Worm (Caenorhabditis elegans) whole organism, young adult: ENCODE results near the gene clec-2.

Experiments used
- C06A6.2 ChIP-seq: fragments of 200-800 bp; sonication (Bioruptor generic); conservative IDR thresholded peaks from 2 replicates; pipeline ENCODE4 v1.3.6; 2022; ENCODE audit warnings: missing genetic modification characterization, missing compliant biosample characterization
- akir-1 ChIP-seq: fragments of 200-800 bp; sonication (Bioruptor generic); optimal IDR thresholded peaks from 2 replicates; lab custom pipeline; 2018; ENCODE audit warnings: mild to moderate bottlenecking, missing genetic modification characterization, moderate library complexity, missing compliant biosample characterization
- aptf-2 ChIP-seq: fragments of 200-800 bp; sonication (Bioruptor generic); conservative IDR thresholded peaks from 2 replicates; pipeline ENCODE4 v1.3.6; 2022; ENCODE audit warnings: missing genetic modification reagents, missing genetic modification characterization, missing compliant biosample characterization
- atf-7 ChIP-seq: sonication (generic microtip); optimal IDR thresholded peaks from 2 replicates; lab custom pipeline; 2017; ENCODE audit warnings: mild to moderate bottlenecking, missing genetic modification characterization, missing compliant biosample characterization
- attf-5 ChIP-seq: fragments of 200-800 bp; sonication (Bioruptor generic); optimal IDR thresholded peaks from 2 replicates; lab custom pipeline; 2018; ENCODE audit warnings: mild to moderate bottlenecking, missing genetic modification characterization, missing compliant biosample characterization
- bed-2 ChIP-seq: fragments of 200-800 bp; sonication (Bioruptor generic); IDR thresholded peaks from 2 replicates; pipeline ENCODE4 v1.3.6; 2022; ENCODE audit warnings: missing genetic modification reagents, missing genetic modification characterization, missing compliant biosample characterization
- cebp-1 ChIP-seq, 2 experiments: fragments of 200-800 bp in 1 of 2; sonication (Bioruptor generic) in 1 of 2; sonication (generic microtip) in 1 of 2; IDR thresholded peaks in 1 of 2; optimal IDR thresholded peaks in 1 of 2; 2 replicates each; pipeline versions ENCODE4 v1.3.6 to Lab custom; 2017 to 2022; ENCODE audit warnings: missing compliant biosample characterization in 2 of 2, missing genetic modification characterization in 2 of 2, mild to moderate bottlenecking in 1 of 2, missing genetic modification reagents in 1 of 2, moderate library complexity in 1 of 2
- cebp-2 ChIP-seq: fragments of 200-800 bp; sonication (Bioruptor generic); IDR thresholded peaks from 2 replicates; pipeline ENCODE4 v1.3.6; 2022; ENCODE audit warnings: missing genetic modification characterization, missing compliant biosample characterization
- ceh-27 ChIP-seq: fragments of 200-800 bp; sonication (Bioruptor generic); optimal IDR thresholded peaks from 2 replicates; lab custom pipeline; 2018; ENCODE audit warnings: mild to moderate bottlenecking, missing genetic modification characterization, moderate library complexity, missing compliant biosample characterization
- ceh-40 ChIP-seq: fragments of 200-800 bp; sonication (Bioruptor generic); IDR thresholded peaks from 2 replicates; pipeline ENCODE4 v1.3.6; 2022; ENCODE audit warnings: missing genetic modification characterization, missing compliant biosample characterization
- dox-1 ChIP-seq: fragments of 200-800 bp; sonication (Bioruptor generic); IDR thresholded peaks from 2 replicates; pipeline ENCODE4 v1.3.6; 2022; ENCODE audit warnings: missing genetic modification reagents, missing genetic modification characterization, missing compliant biosample characterization
- dpff-1 ChIP-seq: sonication (generic microtip); optimal IDR thresholded peaks from 2 replicates; lab custom pipeline; 2017; ENCODE audit warnings: mild to moderate bottlenecking, missing genetic modification characterization, missing compliant biosample characterization
- dpl-1 ChIP-seq: fragments of 150-350 bp; optimal IDR thresholded peaks from 2 replicates; lab custom pipeline; 2014; ENCODE audit warnings: missing biosample characterization, missing genetic modification reagents, missing genetic modification characterization
- efl-1 ChIP-seq: fragments of 150-350 bp; optimal IDR thresholded peaks from 2 replicates; lab custom pipeline; 2014; ENCODE audit warnings: missing biosample characterization, missing genetic modification reagents, missing genetic modification characterization
- egl-18 ChIP-seq: fragments of 200-800 bp; sonication (Bioruptor generic); IDR thresholded peaks from 2 replicates; pipeline ENCODE4 v1.3.6; 2022; ENCODE audit warnings: missing genetic modification reagents, missing genetic modification characterization, missing compliant biosample characterization
- egrh-3 ChIP-seq: fragments of 200-800 bp; sonication (Bioruptor generic); IDR thresholded peaks from 2 replicates; pipeline ENCODE4 v1.3.6; 2022; ENCODE audit warnings: missing genetic modification reagents, missing genetic modification characterization, missing compliant biosample characterization
- him-1 ChIP-seq: sonication (generic microtip); optimal IDR thresholded peaks from 2 replicates; lab custom pipeline; 2016; ENCODE audit warnings: missing genotype, missing genetic modification reagents, missing genetic modification characterization, missing compliant biosample characterization
- hmg-1.2 ChIP-seq: fragments of 200-800 bp; sonication (Bioruptor generic); IDR thresholded peaks from 2 replicates; pipeline ENCODE4 v1.3.6; 2022; ENCODE audit warnings: missing genetic modification reagents, missing genetic modification characterization, missing compliant biosample characterization
- hmg-20 ChIP-seq: fragments of 200-800 bp; sonication (Bioruptor generic); IDR thresholded peaks from 2 replicates; pipeline ENCODE4 v1.3.6; 2022; ENCODE audit warnings: missing genetic modification reagents, missing genetic modification characterization, missing compliant biosample characterization
- hsf-1 ChIP-seq: fragments of 200-800 bp; sonication (Bioruptor generic); IDR thresholded peaks from 2 replicates; pipeline ENCODE4 v1.3.6; 2022; ENCODE audit warnings: missing genetic modification reagents, missing genetic modification characterization, missing compliant biosample characterization
- lag-1 ChIP-seq: fragments of 200-800 bp; sonication (Bioruptor generic); IDR thresholded peaks from 2 replicates; pipeline ENCODE4 v1.3.6; 2022; ENCODE audit warnings: missing genetic modification reagents, missing genetic modification characterization, missing compliant biosample characterization
- let-607 ChIP-seq, 2 experiments: fragments of 200-800 bp in 1 of 2; sonication (Bioruptor generic) in 1 of 2; sonication (generic microtip) in 1 of 2; optimal IDR thresholded peaks; 2 replicates each; lab custom pipeline; 2016 to 2018; ENCODE audit warnings: mild to moderate bottlenecking in 2 of 2, missing compliant biosample characterization in 2 of 2, missing genetic modification characterization in 2 of 2, moderate library complexity in 2 of 2, missing genotype in 1 of 2
- lin-26 ChIP-seq: fragments of 200-800 bp; sonication (Bioruptor generic); IDR thresholded peaks from 2 replicates; pipeline ENCODE4 v1.3.6; 2022; ENCODE audit warnings: missing genetic modification reagents, missing genetic modification characterization, missing compliant biosample characterization
- lin-35 ChIP-seq, 3 experiments: fragments of 150-350 bp in 2 of 3; sonication (generic microtip) in 1 of 3; optimal IDR thresholded peaks; 2 replicates each; lab custom pipeline; 2014 to 2018; ENCODE audit warnings: missing biosample characterization in 3 of 3, missing genetic modification characterization in 3 of 3, missing genetic modification reagents in 3 of 3
- lin-40 ChIP-seq: sonication (generic microtip); optimal IDR thresholded peaks from 2 replicates; lab custom pipeline; 2016; ENCODE audit warnings: missing genetic modification characterization, mild to moderate bottlenecking, missing compliant biosample characterization, missing genotype, missing genetic modification reagents
- lsl-1 ChIP-seq: fragments of 200-800 bp; sonication (Bioruptor generic); optimal IDR thresholded peaks from 2 replicates; lab custom pipeline; 2018; ENCODE audit warnings: mild to moderate bottlenecking, missing genetic modification characterization, moderate library complexity, missing compliant biosample characterization
- madf-6 ChIP-seq: fragments of 200-800 bp; sonication (Bioruptor generic); IDR thresholded peaks from 2 replicates; pipeline ENCODE4 v1.3.6; 2022; ENCODE audit warnings: missing genetic modification reagents, missing genetic modification characterization, missing compliant biosample characterization
- madf-8 ChIP-seq: fragments of 200-800 bp; sonication (Bioruptor generic); conservative IDR thresholded peaks from 2 replicates; pipeline ENCODE4 v1.3.6; 2022; ENCODE audit warnings: missing genetic modification reagents, missing genetic modification characterization, missing compliant biosample characterization
- mcd-1 ChIP-seq: fragments of 200-800 bp; sonication (Bioruptor generic); IDR thresholded peaks from 2 replicates; pipeline ENCODE4 v1.3.6; 2022; ENCODE audit warnings: missing genetic modification reagents, missing genetic modification characterization, missing compliant biosample characterization
- nfyb-1 ChIP-seq: fragments of 200-800 bp; sonication (Bioruptor generic); IDR thresholded peaks from 2 replicates; pipeline ENCODE4 v1.3.6; 2022; ENCODE audit warnings: missing genetic modification reagents, missing genetic modification characterization, missing compliant biosample characterization
- nhr-80 ChIP-seq: sonication (generic microtip); optimal IDR thresholded peaks from 2 replicates; lab custom pipeline; 2016; ENCODE audit warnings: missing genetic modification characterization, missing compliant biosample characterization
- nhr-90 ChIP-seq: sonication (generic microtip); optimal IDR thresholded peaks from 2 replicates; lab custom pipeline; 2016; ENCODE audit warnings: missing genotype, mild to moderate bottlenecking, missing genetic modification characterization, missing compliant biosample characterization
- pha-4 ChIP-seq: fragments of 150-350 bp; sonication (generic microtip); optimal IDR thresholded peaks from 2 replicates; lab custom pipeline; 2014; ENCODE audit warnings: missing biosample characterization, missing genetic modification reagents, missing genetic modification characterization
- sdz-38 ChIP-seq: sonication (generic microtip); optimal IDR thresholded peaks from 2 replicates; lab custom pipeline; 2016; ENCODE audit warnings: missing genotype, missing genetic modification characterization, missing compliant biosample characterization
- snpc-3.4 ChIP-seq: sonication (generic microtip); optimal IDR thresholded peaks from 2 replicates; lab custom pipeline; 2017; ENCODE audit warnings: missing genetic modification characterization, mild to moderate bottlenecking, missing compliant biosample characterization, antibody characterized with exemption, moderate library complexity, missing genotype, missing genetic modification reagents
- sptf-2 ChIP-seq: fragments of 200-800 bp; sonication (Bioruptor generic); optimal IDR thresholded peaks from 2 replicates; lab custom pipeline; 2018; ENCODE audit warnings: mild to moderate bottlenecking, missing genetic modification characterization, missing compliant biosample characterization
- zfh-2 ChIP-seq: fragments of 200-800 bp; sonication (Bioruptor generic); conservative IDR thresholded peaks from 2 replicates; pipeline ENCODE4 v1.3.6; 2022; ENCODE audit warnings: missing genetic modification reagents, missing genetic modification characterization, missing compliant biosample characterization
- ztf-6 ChIP-seq: fragments of 200-800 bp; sonication (Bioruptor generic); IDR thresholded peaks from 2 replicates; pipeline ENCODE4 v1.3.6; 2022; ENCODE audit warnings: missing genetic modification reagents, missing genetic modification characterization, missing compliant biosample characterization

Gene clec-2

ce11 chrII:3055531-3055930, 32.3 kb upstream of the clec-2 start:
- TF ChIP-seq lag-1 (GFP tag; lab: Robert Waterston, UW) (0 out of 2 replicates have a peak, but pooled peaks have one; percentile 19), nhr-90 (tag; lab: Kevin White, UChicago) (no peak), snpc-3.4 (tag; lab: Kevin White, UChicago) (no peak), attf-5 (peak; percentile 23), sptf-2 (GFP tag; lab: Kevin White, UChicago) (no peak), mcd-1 (GFP tag; lab: Robert Waterston, UW) (peak; percentile 37; the same call in 1 of the 2 replicates), akir-1 (GFP tag; lab: Kevin White, UChicago) (no peak), nfyb-1 (GFP tag; lab: Robert Waterston, UW) (no peak), madf-8 (GFP tag; lab: Robert Waterston, UW) (0 out of 2 replicates have a peak, but pooled peaks have one; percentile 21), egrh-3 (GFP tag; lab: Robert Waterston, UW) (peak; percentile 89), dpff-1 (no peak), egl-18 (GFP tag; lab: Robert Waterston, UW) (0 out of 2 replicates have a peak, but pooled peaks have one; percentile 29), hmg-1.2 (GFP tag; lab: Robert Waterston, UW) (peak; percentile 33; the same call in 1 of the 2 replicates), cebp-1 (GFP tag; IDR thresholded peaks at IDR 0.05; lab: Robert Waterston, UW) (no peak), cebp-1 (tag; optimal IDR thresholded peaks at IDR 0.05; lab: Kevin White, UChicago) (peak; percentile 52), zfh-2 (GFP tag; lab: Robert Waterston, UW) (peak; percentile 96), ceh-27 (GFP tag; lab: Kevin White, UChicago) (peak; percentile 18), him-1 (tag; lab: Kevin White, UChicago) (no peak), nhr-80 (tag; lab: Kevin White, UChicago) (peak; percentile 20), pha-4 (tag; lab: Kevin White, UChicago) (no peak)

- TF ChIP-seq mcd-1 (GFP tag; lab: Robert Waterston, UW) (0 out of 2 replicates have a peak, but pooled peaks have one; percentile 8), madf-6 (GFP tag; lab: Robert Waterston, UW) (0 out of 2 replicates have a peak, but pooled peaks have one; percentile 0), cebp-1 (GFP tag; IDR thresholded peaks at IDR 0.05; lab: Robert Waterston, UW) (no peak), cebp-1 (tag; optimal IDR thresholded peaks at IDR 0.05; lab: Kevin White, UChicago) (no peak), zfh-2 (GFP tag; lab: Robert Waterston, UW) (peak; percentile 89), hmg-1.2 (GFP tag; lab: Robert Waterston, UW) (peak; percentile 96), lin-26 (no peak), cebp-2 (GFP tag; lab: Robert Waterston, UW) (0 out of 2 replicates have a peak, but pooled peaks have one; percentile 49), dpl-1 (GFP tag; lab: Kevin White, UChicago) (no peak), egrh-3 (GFP tag; lab: Robert Waterston, UW) (peak; percentile 53; the same call in 1 of the 2 replicates), nhr-90 (tag; lab: Kevin White, UChicago) (no peak), ztf-6 (GFP tag; lab: Robert Waterston, UW) (no peak), let-607 (tag; optimal IDR thresholded peaks at IDR 0.05; lab: Kevin White, UChicago) (no peak), hsf-1 (GFP tag; lab: Robert Waterston, UW) (0 out of 2 replicates have a peak, but pooled peaks have one; percentile 41), bed-2 (no peak)
- TF ChIP-seq, all 124 proteins: peak for 7
Observed at ce11 chrII:3054622-3055021, 31.4 kb upstream of the clec-2 start.

- TF ChIP-seq madf-6 (GFP tag; lab: Robert Waterston, UW) (peak; percentile 38; the same call in 1 of the 2 replicates), ceh-40 (GFP tag; lab: Robert Waterston, UW) (no peak), lin-40 (tag; lab: Kevin White, UChicago) (no peak)
Observed at ce11 chrII:3054221-3054620, 31.0 kb upstream of the clec-2 start, which contains the start of gene lido-13. TSS of gene lido-13 (minus strand) at chrII:3054321.

DNA sequence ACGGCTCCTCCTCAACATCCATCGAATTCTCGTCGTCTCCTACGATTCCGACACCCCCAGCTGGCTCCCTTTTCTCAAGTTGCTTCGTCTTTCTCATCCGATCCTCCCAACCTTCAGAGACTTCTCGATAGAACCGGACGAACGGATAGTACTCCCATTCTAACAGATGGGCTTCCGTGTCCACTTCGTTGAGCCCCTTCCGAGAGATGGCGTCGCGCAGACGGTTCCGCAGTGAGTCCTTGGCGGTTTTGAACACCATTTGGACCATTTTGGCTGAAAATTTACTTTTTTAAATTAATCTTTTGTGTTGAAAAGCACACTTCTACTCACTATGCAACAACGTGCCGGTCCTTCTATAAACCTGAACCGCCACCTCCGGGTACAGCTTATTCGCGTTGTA, 30.5 kb upstream of the clec-2 start:
- TF ChIP-seq dox-1 (GFP tag; lab: Robert Waterston, UW), result no peak
- TF ChIP-seq lsl-1 (GFP tag; lab: Kevin White, UChicago), result no peak
- TF ChIP-seq lin-35 (GFP tag; optimal IDR thresholded peaks at IDR 0.05; lab: Kevin White, UChicago), result no peak
- TF ChIP-seq C06A6.2 (GFP tag; lab: Robert Waterston, UW), result no peak
- TF ChIP-seq hmg-20 (GFP tag; lab: Robert Waterston, UW), result no peak
- TF ChIP-seq sdz-38 (tag; lab: Kevin White, UChicago), result no peak
- TF ChIP-seq atf-7 (tag; lab: Kevin White, UChicago), result no peak
- no peak for TF ChIP-seq dpff-1
- TF ChIP-seq aptf-2 (GFP tag; lab: Robert Waterston, UW), result no peak
- no peak for TF ChIP-seq efl-1 (GFP tag; lab: Kevin White, UChicago)
